Fruit fly (Drosophila melanogaster) whole organism, prepupa: Measurements from ENCODE around the gene CG32641.

Experiments
- Blimp-1 ChIP-seq: fragments of 200-800 bp; sonication (Bioruptor generic); optimal IDR thresholded peaks from 3 replicates; lab custom pipeline; 2017; ENCODE audit warnings: missing biosample characterization, missing genetic modification characterization, mild to moderate bottlenecking, moderate library complexity, missing genetic modification reagents
- CG10669 ChIP-seq: fragments of 200-800 bp; sonication (Bioruptor generic); optimal IDR thresholded peaks from 3 replicates; lab custom pipeline; 2018; ENCODE audit warnings: missing biosample characterization, mild to moderate bottlenecking, missing genetic modification characterization, moderate library complexity
- CG11294 ChIP-seq: fragments of 200-800 bp; sonication (Bioruptor generic); IDR thresholded peaks from 2 replicates; pipeline ENCODE4 v1.3.6; 2022; ENCODE audit warnings: missing biosample characterization, missing genetic modification characterization
- CG11762 ChIP-seq: fragments of 200-800 bp; sonication (Bioruptor generic); optimal IDR thresholded peaks from 3 replicates; lab custom pipeline; 2016; ENCODE audit warnings: missing biosample characterization, missing genetic modification characterization; ENCODE audit not compliant: insufficient read depth
- CG15336 ChIP-seq: fragments of 200-800 bp; sonication (Bioruptor generic); IDR thresholded peaks from 2 replicates; pipeline ENCODE4 v1.3.6; 2022; ENCODE audit warnings: missing biosample characterization, missing genetic modification characterization
- CG1621 ChIP-seq: fragments of 200-800 bp; sonication (Bioruptor generic); optimal IDR thresholded peaks from 3 replicates; lab custom pipeline; 2018; ENCODE audit warnings: missing biosample characterization, mild to moderate bottlenecking, missing genetic modification characterization
- CG16779 ChIP-seq: fragments of 200-800 bp; sonication (Bioruptor generic); optimal IDR thresholded peaks from 3 replicates; lab custom pipeline; 2017; ENCODE audit warnings: missing biosample characterization, mild to moderate bottlenecking, missing genetic modification characterization
- CG3032 ChIP-seq: fragments of 200-800 bp; optimal IDR thresholded peaks from 2 replicates; lab custom pipeline; 2019; ENCODE audit warnings: missing biosample characterization, mild to moderate bottlenecking, missing genetic modification characterization, moderate library complexity
- CG31627 ChIP-seq: fragments of 200-800 bp; sonication (Bioruptor generic); optimal IDR thresholded peaks from 3 replicates; lab custom pipeline; 2016; ENCODE audit warnings: missing biosample characterization, missing genetic modification characterization
- CG34406 ChIP-seq: fragments of 200-800 bp; sonication (Bioruptor generic); optimal IDR thresholded peaks from 3 replicates; lab custom pipeline; 2016; ENCODE audit warnings: missing biosample characterization, missing genetic modification characterization
- CG6163 ChIP-seq: fragments of 200-800 bp; sonication (Bioruptor generic); IDR thresholded peaks from 3 replicates; pipeline ENCODE4 v1.3.6; 2022; ENCODE audit warnings: missing biosample characterization, missing genetic modification characterization
- CG6854 ChIP-seq: fragments of 200-800 bp; sonication (Bioruptor generic); optimal IDR thresholded peaks from 2 replicates; lab custom pipeline; 2017; ENCODE audit warnings: missing biosample characterization, mild to moderate bottlenecking, missing genetic modification characterization
- CG8119 ChIP-seq: fragments of 200-800 bp; sonication (Bioruptor generic); IDR thresholded peaks from 3 replicates; pipeline ENCODE4 v1.3.6; 2022; ENCODE audit warnings: missing biosample characterization, missing genetic modification characterization
- CG8632 ChIP-seq: fragments of 200-800 bp; sonication (Bioruptor generic); optimal IDR thresholded peaks from 3 replicates; lab custom pipeline; 2016; ENCODE audit warnings: missing biosample characterization, missing genetic modification characterization
- CG9139 ChIP-seq: fragments of 200-800 bp; sonication (Bioruptor generic); optimal IDR thresholded peaks from 3 replicates; lab custom pipeline; 2017; ENCODE audit warnings: missing biosample characterization, mild to moderate bottlenecking, missing genetic modification characterization
- Eip75B ChIP-seq: fragments of 200-800 bp; sonication (Bioruptor generic); optimal IDR thresholded peaks from 3 replicates; lab custom pipeline; 2016; ENCODE audit warnings: missing biosample characterization, missing genetic modification characterization
- Eip78C ChIP-seq: fragments of 200-800 bp; sonication (Bioruptor generic); peaks from one replicate; lab custom pipeline; 2016; ENCODE audit warnings: missing biosample characterization, missing genetic modification characterization
- Ets21C ChIP-seq: fragments of 200-800 bp; sonication (Bioruptor generic); optimal IDR thresholded peaks from 3 replicates; lab custom pipeline; 2016; ENCODE audit warnings: missing biosample characterization, missing genetic modification characterization
- Hr39 ChIP-seq: fragments of 200-800 bp; sonication (Bioruptor generic); optimal IDR thresholded peaks from 2 replicates; lab custom pipeline; 2016; ENCODE audit warnings: missing biosample characterization, missing genetic modification characterization
- Hr4 ChIP-seq: fragments of 200-800 bp; sonication (Bioruptor generic); optimal IDR thresholded peaks from 3 replicates; lab custom pipeline; 2016; ENCODE audit warnings: missing biosample characterization, missing genetic modification characterization
- Met ChIP-seq: fragments of 200-800 bp; sonication (Bioruptor generic); optimal IDR thresholded peaks from 3 replicates; lab custom pipeline; 2016; ENCODE audit warnings: missing biosample characterization, missing genetic modification characterization
- OdsH ChIP-seq: fragments of 200-800 bp; sonication (Bioruptor generic); optimal IDR thresholded peaks from 3 replicates; lab custom pipeline; 2016; ENCODE audit warnings: missing biosample characterization, missing genetic modification characterization
- Smox ChIP-seq: fragments of 200-800 bp; sonication (Bioruptor generic); optimal IDR thresholded peaks from 3 replicates; lab custom pipeline; 2016; ENCODE audit warnings: missing biosample characterization, missing genetic modification characterization
- Sox102F ChIP-seq: fragments of 200-800 bp; sonication (Bioruptor generic); optimal IDR thresholded peaks from 2 replicates; lab custom pipeline; 2016; ENCODE audit warnings: missing biosample characterization, mild to moderate bottlenecking, missing genetic modification characterization
- Sox14 ChIP-seq: fragments of 200-800 bp; sonication (Bioruptor generic); optimal IDR thresholded peaks from 3 replicates; lab custom pipeline; 2016; ENCODE audit warnings: missing biosample characterization, missing genetic modification characterization
- dsx ChIP-seq: fragments of 200-800 bp; optimal IDR thresholded peaks from 3 replicates; lab custom pipeline; 2019; ENCODE audit warnings: missing biosample characterization, mild to moderate bottlenecking, missing genetic modification characterization, moderate library complexity; ENCODE audit not compliant: poor library complexity, severe bottlenecking
- eg ChIP-seq: fragments of 200-800 bp; sonication (Bioruptor generic); IDR thresholded peaks from 3 replicates; pipeline ENCODE4 v1.3.6; 2022; ENCODE audit warnings: missing biosample characterization, missing genetic modification characterization
- lz ChIP-seq: fragments of 200-800 bp; sonication (Bioruptor generic); optimal IDR thresholded peaks from 3 replicates; lab custom pipeline; 2016; ENCODE audit warnings: missing biosample characterization, missing genetic modification characterization
- net ChIP-seq: fragments of 200-800 bp; sonication (Bioruptor generic); optimal IDR thresholded peaks from 3 replicates; lab custom pipeline; 2016; ENCODE audit warnings: missing biosample characterization, missing genetic modification characterization
- spab ChIP-seq: fragments of 200-800 bp; sonication (Bioruptor generic); optimal IDR thresholded peaks from 2 replicates; lab custom pipeline; 2017; ENCODE audit warnings: missing biosample characterization, mild to moderate bottlenecking, missing genetic modification characterization, missing genetic modification reagents
- ss ChIP-seq, 2 experiments: fragments of 200-800 bp; sonication (Bioruptor generic); optimal IDR thresholded peaks; 2 replicates in 1 of 2; 3 replicates in 1 of 2; lab custom pipeline; 2017 to 2018; ENCODE audit warnings: mild to moderate bottlenecking in 2 of 2, missing biosample characterization in 2 of 2, missing genetic modification characterization in 2 of 2, moderate library complexity in 1 of 2
- svp ChIP-seq: fragments of 200-800 bp; sonication (Bioruptor generic); peaks from one replicate; lab custom pipeline; 2016; ENCODE audit warnings: missing biosample characterization, missing genetic modification characterization
- vri ChIP-seq: fragments of 200-800 bp; sonication (Bioruptor generic); optimal IDR thresholded peaks from 3 replicates; lab custom pipeline; 2016; ENCODE audit warnings: missing biosample characterization, mild to moderate bottlenecking, missing genetic modification characterization

The CG32641 gene

dm6 chrX:13208075-13208474 lies 23.8 kb downstream of the CG32641 start (continued):
- TF ChIP-seq CG10669 (GFP tag; lab: Kevin White, UChicago) (no peak), CG6854 (GFP tag; lab: Kevin White, UChicago) (no peak), Hr4 (no peak), Blimp-1 (GFP tag; lab: Kevin White, UChicago) (no peak), lz (GFP tag; lab: Kevin White, UChicago) (no peak), Sox14 (GFP tag; lab: Kevin White, UChicago) (no peak), eg (GFP tag; lab: Robert Waterston, UW) (no peak), CG11294 (GFP tag; lab: Robert Waterston, UW) (no peak), Ets21C (GFP tag; lab: Kevin White, UChicago) (no peak), Eip78C (GFP tag; lab: Kevin White, UChicago) (peak; percentile 57), CG34406 (GFP tag; lab: Kevin White, UChicago) (peak; percentile 21), Met (no peak), net (no peak), CG15336 (GFP tag; lab: Robert Waterston, UW) (no peak), Smox (GFP tag; lab: Kevin White, UChicago) (no peak)

DNA sequence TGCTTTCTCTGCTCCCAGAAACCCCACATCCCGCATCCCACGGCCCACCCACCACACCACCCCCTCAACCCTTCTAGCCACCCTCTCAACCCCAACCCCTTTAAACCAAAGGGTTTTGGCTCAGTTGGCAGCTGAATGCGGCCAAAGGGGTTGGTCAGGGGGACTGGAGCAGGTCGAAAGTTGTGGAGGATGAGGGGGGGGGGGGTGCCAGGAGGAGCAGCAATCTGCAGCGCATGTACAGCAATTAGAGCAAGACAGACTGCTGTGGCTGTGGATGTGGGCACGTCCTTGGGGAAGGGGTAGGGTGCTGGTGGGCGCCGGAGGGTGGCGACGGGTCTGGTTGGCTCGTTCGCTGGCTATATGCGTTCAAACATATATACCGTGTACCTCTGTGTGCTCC lies 24.3 kb downstream of the CG32641 start:
- TF ChIP-seq spab (GFP tag; lab: Kevin White, UChicago), result no peak
- TF ChIP-seq, all 60 proteins: peak for 0

dm6 chrX:13209410-13209809 lies 25.1 kb downstream of the CG32641 start:
- peak; percentile 14 for TF ChIP-seq CG3032 (tag; lab: Kevin White, UChicago)
- no peak for TF ChIP-seq net
- no peak for TF ChIP-seq svp (GFP tag; lab: Kevin White, UChicago)
- TF ChIP-seq CG9139 (GFP tag; lab: Kevin White, UChicago), result peak; percentile 52
- peak; percentile 45 to 49 for TF ChIP-seq ss (GFP tag; optimal IDR thresholded peaks at IDR 0.05; lab: Kevin White, UChicago)
- peak; percentile 19 for TF ChIP-seq dsx (GFP tag; lab: Kevin White, UChicago)
- TF ChIP-seq OdsH, result no peak
- TF ChIP-seq Eip78C (GFP tag; lab: Kevin White, UChicago), result peak; percentile 15

DNA sequence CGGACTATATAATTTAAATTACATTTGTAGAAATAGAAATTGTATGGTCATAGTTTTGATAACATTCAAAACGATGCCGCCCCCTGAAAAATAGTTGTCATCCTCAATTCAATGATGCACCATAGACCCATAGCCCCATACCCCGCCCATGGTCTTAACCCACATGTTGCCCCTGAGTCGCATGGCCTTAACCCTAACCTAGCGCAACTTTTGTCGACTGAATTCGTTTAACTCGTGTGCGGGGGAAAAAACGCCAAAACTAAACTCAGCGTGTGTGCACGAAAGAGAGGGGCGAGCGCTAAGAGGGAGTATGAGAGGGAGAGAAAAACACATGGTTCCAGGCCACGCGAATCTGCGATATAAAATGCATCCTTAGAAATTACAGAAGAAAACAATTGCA lies 26.2 kb downstream of the CG32641 start:
- TF ChIP-seq CG6163 (GFP tag; lab: Robert Waterston, UW), result no peak
- TF ChIP-seq Sox102F, result no peak
- TF ChIP-seq CG11762 (GFP tag; lab: Kevin White, UChicago), result no peak
- no peak for TF ChIP-seq Eip75B (GFP tag; lab: Kevin White, UChicago)
- no peak for TF ChIP-seq CG6854 (GFP tag; lab: Kevin White, UChicago)
- TF ChIP-seq spab (GFP tag; lab: Kevin White, UChicago), result no peak
- TF ChIP-seq Hr39, result no peak
- TF ChIP-seq CG31627 (GFP tag; lab: Kevin White, UChicago), result no peak
- no peak for TF ChIP-seq CG8632 (GFP tag; lab: Kevin White, UChicago)
- no peak for TF ChIP-seq OdsH
- no peak for TF ChIP-seq vri
- TF ChIP-seq CG8119 (GFP tag; lab: Robert Waterston, UW), result no peak
- no peak for TF ChIP-seq CG1621 (tag; lab: Kevin White, UChicago)
- no peak for TF ChIP-seq CG16779 (tag; lab: Kevin White, UChicago)
- no peak for TF ChIP-seq eg (GFP tag; lab: Robert Waterston, UW)
- no peak for TF ChIP-seq dsx (GFP tag; lab: Kevin White, UChicago)
